Fruit fly (Drosophila melanogaster) whole organism, wandering third instar larva: ENCODE measurements around the gene Gr85a.

ENCODE experiments used
- Hnf4 ChIP-seq: fragments of 200-800 bp; sonication (Bioruptor generic); optimal IDR thresholded peaks from 2 replicates; lab custom pipeline; 2016; ENCODE audit warnings: missing biosample characterization, mild to moderate bottlenecking, missing genetic modification characterization
- Hr78 ChIP-seq: fragments of >200 bp; optimal IDR thresholded peaks from 2 replicates; lab custom pipeline; 2017; ENCODE audit warnings: missing biosample characterization, missing genetic modification characterization
- OdsH ChIP-seq: fragments of 200-800 bp; sonication (Bioruptor generic); optimal IDR thresholded peaks from 2 replicates; lab custom pipeline; 2016; ENCODE audit warnings: missing biosample characterization, mild to moderate bottlenecking, missing genetic modification characterization
- ey ChIP-seq: fragments of 200-800 bp; sonication (Bioruptor generic); optimal IDR thresholded peaks from 2 replicates; lab custom pipeline; 2016; ENCODE audit warnings: missing biosample characterization, missing genetic modification characterization
- foxo ChIP-seq, 2 experiments: fragments of 200-800 bp; sonication (Bioruptor generic); optimal IDR thresholded peaks; 2 replicates in 1 of 2; 3 replicates in 1 of 2; lab custom pipeline; 2016 to 2017; ENCODE audit warnings: missing biosample characterization in 2 of 2, missing genetic modification characterization in 2 of 2
- jim ChIP-seq: fragments of 175-275, 200-325 bp; sonication (Bioruptor generic); optimal IDR thresholded peaks from 2 replicates; lab custom pipeline; 2016; ENCODE audit warnings: missing biosample characterization, mild to moderate bottlenecking, missing genetic modification characterization
- lola ChIP-seq: fragments of >200 bp; optimal IDR thresholded peaks from 2 replicates; lab custom pipeline; 2017; ENCODE audit warnings: missing biosample characterization, missing genetic modification characterization
- pan ChIP-seq: fragments of >200 bp; optimal IDR thresholded peaks from 2 replicates; lab custom pipeline; 2017
- psq ChIP-seq: fragments of 200-800 bp; sonication (Bioruptor generic); optimal IDR thresholded peaks from 3 replicates; lab custom pipeline; 2017; ENCODE audit warnings: missing biosample characterization, mild to moderate bottlenecking, missing genetic modification characterization, moderate library complexity
- rgr ChIP-seq: fragments of 200-800 bp; sonication (Bioruptor generic); optimal IDR thresholded peaks from 3 replicates; lab custom pipeline; 2016; ENCODE audit warnings: missing biosample characterization, mild to moderate bottlenecking, missing genetic modification characterization
- sv ChIP-seq: fragments of 200-800 bp; sonication (Bioruptor generic); optimal IDR thresholded peaks from 3 replicates; lab custom pipeline; 2016; ENCODE audit warnings: missing biosample characterization, missing genetic modification characterization
- tai ChIP-seq: sonication (Bioruptor generic); optimal IDR thresholded peaks from 2 replicates; lab custom pipeline; 2016; ENCODE audit warnings: missing biosample characterization, missing genetic modification characterization

dm6 chr3R:9977494-9977893 lies 19.1 kb downstream of the Gr85a start:
- TF ChIP-seq foxo (GFP tag; optimal IDR thresholded peaks at IDR 0.05; lab: Kevin White, UChicago) (peak in 1 of 2 experiments; percentile 1), lola (GFP tag; lab: Kevin White, UChicago) (no peak), Hr78 (GFP tag; lab: Kevin White, UChicago) (no peak), OdsH (GFP tag; lab: Kevin White, UChicago) (no peak), rgr (GFP tag; lab: Kevin White, UChicago) (no peak), jim (GFP tag; lab: Kevin White, UChicago) (no peak), Hnf4 (no peak), psq (no peak), ey (no peak), sv (GFP tag; lab: Kevin White, UChicago) (no peak), tai (no peak), pan (lab: Kevin White, UChicago) (no peak)
